Worm (Caenorhabditis elegans) whole organism, L1 larva: ENCODE data around the gene vit-4.
A peak's percentile ranks its signal among the peaks of the same experiment; 100 is the strongest.

Experiments
- C04F5.9 ChIP-seq: sonication (generic microtip); optimal IDR thresholded peaks from 2 replicates; lab custom pipeline; 2016; ENCODE audit warnings: missing genetic modification characterization, missing compliant biosample characterization
- F16B12.6 ChIP-seq: fragments of 150-350 bp; optimal IDR thresholded peaks from 2 replicates; lab custom pipeline; 2014; ENCODE audit warnings: missing biosample characterization, missing genetic modification characterization
- Y116A8C.19 ChIP-seq: sonication (generic microtip); optimal IDR thresholded peaks from 2 replicates; lab custom pipeline; 2016; ENCODE audit warnings: missing compliant biosample characterization, missing genetic modification characterization, borderline replicate concordance
- ama-1 ChIP-seq: fragments of 150-350 bp; optimal IDR thresholded peaks from 2 replicates; lab custom pipeline; 2014
- blmp-1 ChIP-seq: fragments of 150-350 bp; optimal IDR thresholded peaks from 2 replicates; lab custom pipeline; 2014; ENCODE audit warnings: missing biosample characterization, missing genetic modification characterization
- ceh-8 ChIP-seq: fragments of 200-800 bp; sonication (Bioruptor generic); optimal IDR thresholded peaks from 2 replicates; lab custom pipeline; 2018; ENCODE audit warnings: mild to moderate bottlenecking, missing genetic modification characterization, moderate library complexity, missing compliant biosample characterization
- ces-1 ChIP-seq: fragments of 150-350 bp; optimal IDR thresholded peaks from 2 replicates; lab custom pipeline; 2014; ENCODE audit warnings: missing biosample characterization, missing genetic modification reagents, missing genetic modification characterization
- dsc-1 ChIP-seq: sonication (generic microtip); optimal IDR thresholded peaks from 2 replicates; lab custom pipeline; 2016; ENCODE audit warnings: mild to moderate bottlenecking, missing genetic modification characterization, missing compliant biosample characterization
- efl-1 ChIP-seq, 4 experiments: fragments of 150-350 bp; optimal IDR thresholded peaks in 3 of 4; peaks in 1 of 4; 1 replicate in 1 of 4; 2 replicates in 3 of 4; lab custom pipeline; 2014; ENCODE audit warnings: missing biosample characterization in 2 of 4, missing genetic modification characterization in 2 of 4, missing genetic modification reagents in 2 of 4
- egl-13 ChIP-seq: sonication (generic microtip); optimal IDR thresholded peaks from 2 replicates; lab custom pipeline; 2016; ENCODE audit warnings: missing genotype, missing genetic modification reagents, missing genetic modification characterization, missing compliant biosample characterization
- elt-3 ChIP-seq, 6 experiments: fragments of 150-350 bp in 1 of 6; sonication (generic microtip); optimal IDR thresholded peaks; 2 replicates each; lab custom pipeline; 2017 to 2018; ENCODE audit warnings: missing biosample characterization in 6 of 6, missing genetic modification characterization in 6 of 6, inconsistent platforms in 1 of 6
- fkh-10 ChIP-seq: sonication (generic microtip); optimal IDR thresholded peaks from 2 replicates; lab custom pipeline; 2017; ENCODE audit warnings: missing biosample characterization, missing genetic modification reagents, missing genetic modification characterization
- fkh-8 ChIP-seq: sonication (generic microtip); optimal IDR thresholded peaks from 2 replicates; lab custom pipeline; 2016; ENCODE audit warnings: mild to moderate bottlenecking, missing genetic modification characterization, missing compliant biosample characterization
- hpl-2 ChIP-seq: fragments of 150-350 bp; optimal IDR thresholded peaks from 2 replicates; lab custom pipeline; 2014; ENCODE audit warnings: missing biosample characterization, missing genetic modification reagents, missing genetic modification characterization
- irx-1 ChIP-seq: sonication (generic microtip); optimal IDR thresholded peaks from 2 replicates; lab custom pipeline; 2016; ENCODE audit warnings: missing genetic modification characterization, missing compliant biosample characterization
- lin-14 ChIP-seq: fragments of 200-800 bp; sonication (Bioruptor generic); optimal IDR thresholded peaks from 2 replicates; lab custom pipeline; 2018; ENCODE audit warnings: mild to moderate bottlenecking, missing genetic modification characterization, moderate library complexity, missing compliant biosample characterization
- lin-35 ChIP-seq, 2 experiments: fragments of 150-350 bp; optimal IDR thresholded peaks; 2 replicates each; lab custom pipeline; 2014; ENCODE audit warnings: missing biosample characterization in 2 of 2, missing genetic modification characterization in 2 of 2, missing genetic modification reagents in 2 of 2
- lin-39 ChIP-seq: fragments of 150-350 bp; optimal IDR thresholded peaks from 2 replicates; lab custom pipeline; 2014; ENCODE audit warnings: missing biosample characterization, missing genetic modification reagents, missing genetic modification characterization
- lir-3 ChIP-seq: sonication (generic microtip); optimal IDR thresholded peaks from 2 replicates; lab custom pipeline; 2016; ENCODE audit warnings: mild to moderate bottlenecking, missing genetic modification characterization, moderate library complexity, missing compliant biosample characterization; ENCODE audit not compliant: poor library complexity
- nhr-11 ChIP-seq: fragments of 150-350 bp; optimal IDR thresholded peaks from 2 replicates; lab custom pipeline; 2014; ENCODE audit warnings: missing biosample characterization, missing genetic modification characterization
- nhr-12 ChIP-seq: sonication (generic microtip); optimal IDR thresholded peaks from 2 replicates; lab custom pipeline; 2017; ENCODE audit warnings: missing biosample characterization, missing genetic modification characterization
- nhr-20 ChIP-seq: sonication (generic microtip); optimal IDR thresholded peaks from 2 replicates; lab custom pipeline; 2016; ENCODE audit warnings: mild to moderate bottlenecking, missing genetic modification characterization, missing compliant biosample characterization
- nhr-47 ChIP-seq: sonication (generic microtip); optimal IDR thresholded peaks from 2 replicates; lab custom pipeline; 2016; ENCODE audit warnings: mild to moderate bottlenecking, missing genetic modification characterization, moderate library complexity, missing compliant biosample characterization
- nhr-71 ChIP-seq: sonication (generic microtip); optimal IDR thresholded peaks from 2 replicates; lab custom pipeline; 2016; ENCODE audit warnings: mild to moderate bottlenecking, missing genetic modification characterization, moderate library complexity, missing compliant biosample characterization
- nhr-76 ChIP-seq: sonication (generic microtip); optimal IDR thresholded peaks from 2 replicates; lab custom pipeline; 2017; ENCODE audit warnings: missing biosample characterization, missing genetic modification characterization
- nhr-77 ChIP-seq: fragments of 150-350 bp; optimal IDR thresholded peaks from 2 replicates; lab custom pipeline; 2014; ENCODE audit warnings: missing biosample characterization, missing genetic modification characterization
- nhr-90 ChIP-seq: sonication (generic microtip); optimal IDR thresholded peaks from 2 replicates; lab custom pipeline; 2016; ENCODE audit warnings: mild to moderate bottlenecking, missing genetic modification characterization, missing compliant biosample characterization; ENCODE audit not compliant: poor library complexity
- pax-3 ChIP-seq: fragments of 200-800 bp; sonication (Bioruptor generic); optimal IDR thresholded peaks from 2 replicates; lab custom pipeline; 2018; ENCODE audit warnings: mild to moderate bottlenecking, missing genetic modification characterization, moderate library complexity, missing compliant biosample characterization
- skn-1 ChIP-seq: fragments of 150-350 bp; optimal IDR thresholded peaks from 2 replicates; lab custom pipeline; 2014; ENCODE audit warnings: missing biosample characterization, missing genetic modification characterization
- sox-4 ChIP-seq: sonication (generic microtip); optimal IDR thresholded peaks from 2 replicates; lab custom pipeline; 2016; ENCODE audit warnings: missing genetic modification characterization, missing compliant biosample characterization
- sptf-1 ChIP-seq: fragments of 150-350 bp; optimal IDR thresholded peaks from 2 replicates; lab custom pipeline; 2014; ENCODE audit warnings: missing biosample characterization, missing genetic modification characterization
- sup-37 ChIP-seq: fragments of 200-800 bp; sonication (Bioruptor generic); optimal IDR thresholded peaks from 2 replicates; lab custom pipeline; 2018; ENCODE audit warnings: mild to moderate bottlenecking, missing genetic modification characterization, missing compliant biosample characterization
- unc-30 ChIP-seq: sonication (generic microtip); optimal IDR thresholded peaks from 2 replicates; lab custom pipeline; 2017; ENCODE audit warnings: missing biosample characterization, missing genetic modification characterization
- unc-86 ChIP-seq: sonication (generic microtip); optimal IDR thresholded peaks from 2 replicates; lab custom pipeline; 2016; ENCODE audit warnings: missing genetic modification characterization, missing compliant biosample characterization
- vab-15 ChIP-seq: sonication (generic microtip); optimal IDR thresholded peaks from 2 replicates; lab custom pipeline; 2017; ENCODE audit warnings: missing genotype, mild to moderate bottlenecking, missing genetic modification characterization, missing compliant biosample characterization
- xbp-1 ChIP-seq: sonication (generic microtip); optimal IDR thresholded peaks from 2 replicates; lab custom pipeline; 2016; ENCODE audit warnings: missing genetic modification characterization, missing compliant biosample characterization
- zip-4 ChIP-seq: fragments of 200-800 bp; sonication (Bioruptor generic); optimal IDR thresholded peaks from 2 replicates; lab custom pipeline; 2018; ENCODE audit warnings: mild to moderate bottlenecking, missing genetic modification characterization, moderate library complexity, missing compliant biosample characterization
- ztf-11 ChIP-seq, 2 experiments: sonication (generic microtip); optimal IDR thresholded peaks; 2 replicates each; lab custom pipeline; 2016 to 2017; ENCODE audit warnings: missing genetic modification characterization in 2 of 2, missing biosample characterization in 1 of 2, missing compliant biosample characterization in 1 of 2

Gene vit-4

ce11 chrX:3585625-3586024 lies 21.9 kb upstream of the vit-4 start, which contains the start of gene T27A10.2:
Gene T27A10.2 (plus strand): TSS chrX:3585957.
- no peak for TF ChIP-seq pax-3 (tag; lab: Kevin White, UChicago)
- TF ChIP-seq efl-1 (optimal IDR thresholded peaks at IDR 0.05; lab: Kevin White, UChicago): no peak
- TF ChIP-seq efl-1 (GFP tag; optimal IDR thresholded peaks at IDR 0.05 in 1 of 2; lab: Kevin White, UChicago): peak in 1 of 2 experiments; percentile 52
- no peak for TF ChIP-seq vab-15 (tag; lab: Kevin White, UChicago)
- no peak for TF ChIP-seq ztf-11 (tag; optimal IDR thresholded peaks at IDR 0.05; lab: Kevin White, UChicago)
- TF ChIP-seq lin-14 (GFP tag; lab: Kevin White, UChicago): peak; percentile 24
- no peak for TF ChIP-seq ceh-8
- TF ChIP-seq nhr-77 (tag; lab: Kevin White, UChicago): no peak
- TF ChIP-seq F16B12.6 (tag; lab: Kevin White, UChicago): no peak
- no peak for TF ChIP-seq unc-30 (tag; lab: Kevin White, UChicago)
- no peak for TF ChIP-seq lin-35 (GFP tag; optimal IDR thresholded peaks at IDR 0.05; lab: Kevin White, UChicago)
- TF ChIP-seq sptf-1 (tag; lab: Kevin White, UChicago): no peak
- TF ChIP-seq xbp-1 (tag; lab: Kevin White, UChicago): no peak
- no peak for TF ChIP-seq nhr-11 (tag; lab: Kevin White, UChicago)
- TF ChIP-seq lin-39: no peak

- TF ChIP-seq ces-1 (GFP tag; lab: Kevin White, UChicago) (peak; percentile 48), sup-37 (GFP tag; lab: Kevin White, UChicago) (no peak), lin-14 (GFP tag; lab: Kevin White, UChicago) (peak; percentile 36), irx-1 (tag; lab: Kevin White, UChicago) (no peak), hpl-2 (GFP tag; lab: Kevin White, UChicago) (no peak), nhr-71 (peak; percentile 7)
Observed at ce11 chrX:3584481-3584880, 20.7 kb upstream of the vit-4 start.

- TF ChIP-seq dsc-1 (tag; lab: Kevin White, UChicago) (peak; percentile 93), egl-13 (tag; lab: Kevin White, UChicago) (peak; percentile 3), pax-3 (tag; lab: Kevin White, UChicago) (peak; percentile 7), nhr-47 (tag; lab: Kevin White, UChicago) (peak; percentile 25), fkh-8 (tag; lab: Kevin White, UChicago) (peak; percentile 81), lir-3 (tag; lab: Kevin White, UChicago) (no peak), nhr-71 (peak; percentile 28), nhr-12 (tag; lab: Kevin White, UChicago) (no peak), sox-4 (tag; lab: Kevin White, UChicago) (peak; percentile 44)
Observed at ce11 chrX:3583436-3583835, 19.7 kb upstream of the vit-4 start.

ce11 chrX:3581813-3582212 lies 18.0 kb upstream of the vit-4 start:
- peak; percentile 75 for TF ChIP-seq fkh-8 (tag; lab: Kevin White, UChicago)
- no peak for TF ChIP-seq skn-1
- TF ChIP-seq elt-3 (tag; optimal IDR thresholded peaks at IDR 0.05; lab: Kevin White, UChicago): no peak
- TF ChIP-seq fkh-10 (GFP tag; lab: Kevin White, UChicago): peak; percentile 5
- no peak for TF ChIP-seq vab-15 (tag; lab: Kevin White, UChicago)
- TF ChIP-seq blmp-1: no peak
- TF ChIP-seq nhr-90 (tag; lab: Kevin White, UChicago): no peak
- TF ChIP-seq nhr-71: peak; percentile 53
- TF ChIP-seq zip-4 (GFP tag; lab: Kevin White, UChicago): no peak
- peak; percentile 32 for TF ChIP-seq nhr-47 (tag; lab: Kevin White, UChicago)
- peak; percentile 11 for TF ChIP-seq lin-14 (GFP tag; lab: Kevin White, UChicago)
- no peak for TF ChIP-seq Y116A8C.19 (tag; lab: Kevin White, UChicago)
- peak; percentile 7 for TF ChIP-seq nhr-20 (tag; lab: Kevin White, UChicago)
- TF ChIP-seq nhr-76: no peak
- no peak for TF ChIP-seq C04F5.9 (tag; lab: Kevin White, UChicago)
- TF ChIP-seq unc-86 (tag; lab: Kevin White, UChicago): no peak
- TF ChIP-seq ama-1 (lab: Kevin White, UChicago): no peak
